Fruit fly (Drosophila melanogaster) whole organism, embryonic: Measurements from ENCODE around the gene dysc.

Source experiments
- CG11085 ChIP-seq: fragments of 200-800 bp; sonication (Bioruptor generic); IDR thresholded peaks from 2 replicates; pipeline ENCODE4 v1.3.6; 2022; ENCODE audit warnings: missing biosample characterization, missing genetic modification characterization
- CG11456 ChIP-seq: fragments of 200-800 bp; sonication (Bioruptor generic); IDR thresholded peaks from 3 replicates; pipeline ENCODE4 v1.3.6; 2022; ENCODE audit warnings: missing biosample characterization, missing genetic modification characterization
- CG12236 ChIP-seq: fragments of 200-800 bp; sonication (Bioruptor generic); optimal IDR thresholded peaks from 2 replicates; lab custom pipeline; 2016; ENCODE audit warnings: missing biosample characterization, missing genetic modification characterization
- CG12299 ChIP-seq: fragments of 200-800 bp; sonication (Bioruptor generic); optimal IDR thresholded peaks from 2 replicates; lab custom pipeline; 2018; ENCODE audit warnings: missing biosample characterization, mild to moderate bottlenecking, missing genetic modification characterization
- CG12942 ChIP-seq: fragments of 200-800 bp; sonication (Bioruptor generic); optimal IDR thresholded peaks from 3 replicates; lab custom pipeline; 2016; ENCODE audit warnings: missing biosample characterization, missing genetic modification characterization
- CG13624 ChIP-seq: fragments of 200-800 bp; sonication (Bioruptor generic); optimal IDR thresholded peaks from 2 replicates; lab custom pipeline; 2016; ENCODE audit warnings: missing biosample characterization, missing genetic modification characterization
- CG14441 ChIP-seq: fragments of 200-800 bp; sonication (Bioruptor generic); IDR thresholded peaks from 2 replicates; pipeline ENCODE4 v1.3.6; 2022; ENCODE audit warnings: missing biosample characterization, missing genetic modification characterization
- CG17612 ChIP-seq: fragments of 200-800 bp; sonication (Bioruptor generic); IDR thresholded peaks from 2 replicates; pipeline ENCODE4 v1.3.6; 2022; ENCODE audit warnings: missing biosample characterization, missing genetic modification characterization
- CG17829 ChIP-seq: fragments of 200-800 bp; optimal IDR thresholded peaks from 2 replicates; lab custom pipeline; 2019; ENCODE audit warnings: missing biosample characterization, mild to moderate bottlenecking, missing genetic modification characterization, moderate library complexity
- CG1832 ChIP-seq: fragments of 200-800 bp; sonication (Bioruptor generic); optimal IDR thresholded peaks from 2 replicates; lab custom pipeline; 2017; ENCODE audit warnings: missing biosample characterization, mild to moderate bottlenecking, missing genetic modification characterization, inconsistent platforms
- CG33213 ChIP-seq: fragments of 200-800 bp; sonication (Bioruptor generic); optimal IDR thresholded peaks from 3 replicates; lab custom pipeline; 2016; ENCODE audit warnings: missing biosample characterization, missing genetic modification characterization
- CG4854 ChIP-seq: fragments of 200-800 bp; sonication (Bioruptor generic); optimal IDR thresholded peaks from 2 replicates; lab custom pipeline; 2016; ENCODE audit warnings: missing biosample characterization, missing genetic modification characterization, inconsistent platforms
- CG5180 ChIP-seq: fragments of 200-800 bp; sonication (Bioruptor generic); optimal IDR thresholded peaks from 3 replicates; lab custom pipeline; 2017; ENCODE audit warnings: missing biosample characterization, missing genetic modification characterization, mild to moderate bottlenecking, moderate library complexity, missing genetic modification reagents
- CG6254 ChIP-seq: fragments of 200-800 bp; sonication (Bioruptor generic); optimal IDR thresholded peaks from 3 replicates; lab custom pipeline; 2017; ENCODE audit warnings: mild to moderate bottlenecking, missing biosample characterization, missing genetic modification reagents, missing genetic modification characterization
- CG6654 ChIP-seq: fragments of 200-800 bp; sonication (Bioruptor generic); optimal IDR thresholded peaks from 2 replicates; lab custom pipeline; 2017; ENCODE audit warnings: missing biosample characterization, mild to moderate bottlenecking, missing genetic modification characterization
- CG8765 ChIP-seq: fragments of 200-800 bp; sonication (Bioruptor generic); IDR thresholded peaks from 2 replicates; pipeline ENCODE4 v1.3.6; 2022; ENCODE audit warnings: missing biosample characterization, missing genetic modification characterization
- CG9437 ChIP-seq: fragments of 200-800 bp; sonication (Bioruptor generic); optimal IDR thresholded peaks from 2 replicates; lab custom pipeline; 2018; ENCODE audit warnings: missing biosample characterization, mild to moderate bottlenecking, missing genetic modification characterization
- D19A ChIP-seq: fragments of 200-800 bp; optimal IDR thresholded peaks from 3 replicates; lab custom pipeline; 2019; ENCODE audit warnings: missing biosample characterization, mild to moderate bottlenecking, missing genetic modification characterization, moderate library complexity
- Dfd ChIP-seq, 2 experiments: fragments of >200 bp; optimal IDR thresholded peaks; 2 replicates each; lab custom pipeline; 2017; ENCODE audit warnings: missing biosample characterization in 2 of 2, missing genetic modification characterization in 2 of 2
- Dref ChIP-seq: fragments of 200-800 bp; sonication (Bioruptor generic); IDR thresholded peaks from 2 replicates; pipeline ENCODE4 v1.3.6; 2022; ENCODE audit warnings: missing biosample characterization, missing genetic modification characterization
- Eip74EF ChIP-seq, 2 experiments: fragments of 200-800 bp in 1 of 2; fragments of >200 bp in 1 of 2; sonication (Bioruptor generic) in 1 of 2; optimal IDR thresholded peaks; 2 replicates each; lab custom pipeline; 2017 to 2019; ENCODE audit warnings: missing biosample characterization in 2 of 2, missing genetic modification characterization in 2 of 2, mild to moderate bottlenecking in 1 of 2, moderate library complexity in 1 of 2
- Fer1 ChIP-seq: fragments of 200-800 bp; sonication (Bioruptor generic); optimal IDR thresholded peaks from 2 replicates; lab custom pipeline; 2017; ENCODE audit warnings: missing biosample characterization, mild to moderate bottlenecking, missing genetic modification characterization
- GATAe ChIP-seq: fragments of 200-800 bp; sonication (Bioruptor generic); conservative IDR thresholded peaks from 2 replicates; pipeline ENCODE4 v1.3.6; 2022; ENCODE audit warnings: missing biosample characterization, missing genetic modification characterization
- HmgD ChIP-seq: fragments of 200-800 bp; sonication (Bioruptor generic); optimal IDR thresholded peaks from 3 replicates; lab custom pipeline; 2016; ENCODE audit warnings: missing biosample characterization, missing genetic modification characterization
- Hr39 ChIP-seq: fragments of >200 bp; optimal IDR thresholded peaks from 2 replicates; lab custom pipeline; 2017
- Lhr ChIP-seq: fragments of 200-800 bp; sonication (Bioruptor generic); optimal IDR thresholded peaks from 3 replicates; lab custom pipeline; 2017; ENCODE audit warnings: mild to moderate bottlenecking, missing biosample characterization, missing genetic modification reagents, missing genetic modification characterization
- MBD-R2 ChIP-seq: fragments of 200-800 bp; sonication (Bioruptor generic); IDR thresholded peaks from 2 replicates; pipeline ENCODE4 v1.3.6; 2022; ENCODE audit warnings: missing biosample characterization, missing genetic modification characterization
- Med ChIP-seq: fragments of 200-800 bp; sonication (Bioruptor generic); peaks from one replicate; lab custom pipeline; 2016; ENCODE audit warnings: missing biosample characterization, missing genetic modification characterization, mild to moderate bottlenecking, inconsistent platforms, moderate library complexity
- Neu2 ChIP-seq: fragments of 200-800 bp; sonication (Bioruptor generic); optimal IDR thresholded peaks from 3 replicates; lab custom pipeline; 2016; ENCODE audit warnings: missing biosample characterization, missing genetic modification characterization, borderline replicate concordance
- Opbp ChIP-seq: fragments of 200-800 bp; sonication (Bioruptor generic); IDR thresholded peaks from 3 replicates; pipeline ENCODE4 v1.3.6; 2022; ENCODE audit warnings: missing biosample characterization, missing genetic modification characterization; ENCODE audit not compliant: partially characterized antibody
- Tbp ChIP-seq: fragments of >200 bp; optimal IDR thresholded peaks from 2 replicates; lab custom pipeline; 2018; ENCODE audit warnings: missing biosample characterization, missing genetic modification characterization
- br ChIP-seq: fragments of >200 bp; optimal IDR thresholded peaks from 2 replicates; lab custom pipeline; 2017
- ci ChIP-seq: fragments of 200-800 bp; sonication (Bioruptor generic); IDR thresholded peaks from 3 replicates; pipeline ENCODE4 v1.3.6; 2022; ENCODE audit warnings: missing biosample characterization, missing genetic modification characterization
- disco-r ChIP-seq: fragments of 200-800 bp; sonication (Bioruptor generic); optimal IDR thresholded peaks from 2 replicates; lab custom pipeline; 2016; ENCODE audit warnings: missing biosample characterization, missing genetic modification characterization
- fru ChIP-seq: fragments of >200 bp; optimal IDR thresholded peaks from 2 replicates; lab custom pipeline; 2017
- gro ChIP-seq: fragments of 200-800 bp; sonication (Bioruptor generic); optimal IDR thresholded peaks from 2 replicates; lab custom pipeline; 2016; ENCODE audit warnings: missing biosample characterization, missing genetic modification characterization
- gsb ChIP-seq: fragments of 200-800 bp; sonication (Bioruptor generic); IDR thresholded peaks from 2 replicates; pipeline ENCODE4 v1.3.6; 2022; ENCODE audit warnings: missing biosample characterization, missing genetic modification characterization
- nom ChIP-seq: fragments of 200-800 bp; sonication (Bioruptor generic); optimal IDR thresholded peaks from 2 replicates; lab custom pipeline; 2017; ENCODE audit warnings: missing biosample characterization, missing genetic modification characterization, mild to moderate bottlenecking, moderate library complexity, missing genetic modification reagents
- otp ChIP-seq: fragments of 200-800 bp; sonication (Bioruptor generic); IDR thresholded peaks from 3 replicates; pipeline ENCODE4, ENCODE4 v1.3.6; 2022; ENCODE audit warnings: missing biosample characterization, missing genetic modification characterization
- pzg ChIP-seq: fragments of 200-800 bp; sonication (Bioruptor generic); optimal IDR thresholded peaks from 3 replicates; lab custom pipeline; 2018; ENCODE audit warnings: missing biosample characterization, mild to moderate bottlenecking, missing genetic modification characterization, moderate library complexity
- repo ChIP-seq: fragments of 200-800 bp; sonication (Bioruptor generic); optimal IDR thresholded peaks from 2 replicates; lab custom pipeline; 2016; ENCODE audit warnings: missing biosample characterization, missing genetic modification characterization
- sima ChIP-seq: fragments of 200-800 bp; sonication (Bioruptor generic); optimal IDR thresholded peaks from 2 replicates; lab custom pipeline; 2016; ENCODE audit warnings: missing biosample characterization, missing genetic modification characterization
- sna ChIP-seq: fragments of 200-800 bp; sonication (Bioruptor generic); IDR thresholded peaks from 2 replicates; pipeline ENCODE4 v1.3.6; 2022; ENCODE audit warnings: missing biosample characterization, missing genetic modification characterization; ENCODE audit not compliant: partially characterized antibody
- stc ChIP-seq: fragments of 200-800 bp; sonication (Bioruptor generic); IDR thresholded peaks from 2 replicates; pipeline ENCODE4 v1.3.6; 2022; ENCODE audit warnings: missing biosample characterization, missing genetic modification characterization
- tx ChIP-seq: fragments of 200-800 bp; sonication (Bioruptor generic); optimal IDR thresholded peaks from 2 replicates; lab custom pipeline; 2016; ENCODE audit warnings: missing biosample characterization, missing genetic modification characterization
- usp ChIP-seq: fragments of >200 bp; optimal IDR thresholded peaks from 2 replicates; lab custom pipeline; 2017; ENCODE audit warnings: missing biosample characterization, missing genetic modification characterization
- zen ChIP-seq: fragments of 200-800 bp; sonication (Bioruptor generic); optimal IDR thresholded peaks from 3 replicates; lab custom pipeline; 2018; ENCODE audit warnings: missing biosample characterization, mild to moderate bottlenecking, missing genetic modification characterization, moderate library complexity
- zen2 ChIP-seq: fragments of 200-800 bp; sonication (Bioruptor generic); IDR thresholded peaks from 3 replicates; pipeline ENCODE4 v1.3.6; 2022; ENCODE audit warnings: missing biosample characterization, missing genetic modification characterization; ENCODE audit not compliant: partially characterized antibody
- zf30C ChIP-seq: fragments of 200-800 bp; sonication (Bioruptor generic); optimal IDR thresholded peaks from 3 replicates; lab custom pipeline; 2018; ENCODE audit warnings: missing biosample characterization, mild to moderate bottlenecking, missing genetic modification characterization

The dysc gene

dm6 chr3L:13934902-13935301 is 31.9 kb upstream of the dysc start (continued):
- TF ChIP-seq repo (GFP tag; lab: Kevin White, UChicago) (no peak), Eip74EF (GFP tag; optimal IDR thresholded peaks at IDR 0.05; lab: Kevin White, UChicago) (peak in 1 of 2 experiments; percentile 22), Med (GFP tag; lab: Kevin White, UChicago) (peak; percentile 43), Tbp (no peak), CG17612 (GFP tag; lab: Robert Waterston, UW) (no peak), CG5180 (GFP tag; lab: Kevin White, UChicago) (peak; percentile 79), sna (GFP tag; lab: Robert Waterston, UW) (0 out of 2 replicates have a peak, but pooled peaks have one; percentile 16)

- TF ChIP-seq Opbp (GFP tag; lab: Robert Waterston, UW) (peak; percentile 37; the same call in 1 of the 3 replicates), CG14441 (GFP tag; lab: Robert Waterston, UW) (no peak), Hr39 (lab: Kevin White, UChicago) (no peak), CG13624 (GFP tag; lab: Kevin White, UChicago) (peak; percentile 13), CG9437 (GFP tag; lab: Kevin White, UChicago) (peak; percentile 2), CG11456 (peak; percentile 54; the same call in 2 of the 3 replicates), Dfd (GFP tag; optimal IDR thresholded peaks at IDR 0.05; lab: Kevin White, UChicago) (no peak), ci (GFP tag; lab: Robert Waterston, UW) (no peak), nom (no peak), GATAe (GFP tag; lab: Robert Waterston, UW) (no peak), zen2 (GFP tag; lab: Robert Waterston, UW) (no peak), disco-r (GFP tag; lab: Kevin White, UChicago) (no peak), Lhr (no peak), CG1832 (GFP tag; lab: Kevin White, UChicago) (no peak), fru (lab: Kevin White, UChicago) (no peak), CG4854 (no peak), zen (tag; lab: Kevin White, UChicago) (no peak), CG8765 (GFP tag; lab: Robert Waterston, UW) (peak; percentile 12; the same call in 1 of the 2 replicates), zf30C (GFP tag; lab: Kevin White, UChicago) (no peak), HmgD (GFP tag; lab: Kevin White, UChicago) (no peak), Neu2 (no peak), CG11085 (GFP tag; lab: Robert Waterston, UW) (no peak), CG12299 (tag; lab: Kevin White, UChicago) (no peak), MBD-R2 (GFP tag; lab: Robert Waterston, UW) (peak; percentile 68), tx (no peak), usp (GFP tag; lab: Kevin White, UChicago) (no peak), br (lab: Kevin White, UChicago) (no peak), pzg (GFP tag; lab: Kevin White, UChicago) (peak; percentile 39), sima (GFP tag; lab: Kevin White, UChicago) (no peak), D19A (tag; lab: Kevin White, UChicago) (no peak), otp (GFP tag; lab: Robert Waterston, UW) (no peak), stc (GFP tag; lab: Robert Waterston, UW) (no peak), gro (GFP tag; lab: Kevin White, UChicago) (no peak), Fer1 (GFP tag; lab: Kevin White, UChicago) (no peak), CG17829 (peak; percentile 21), CG33213 (GFP tag; lab: Kevin White, UChicago) (peak; percentile 18), CG12236 (GFP tag; lab: Kevin White, UChicago) (no peak), CG6254 (GFP tag; lab: Kevin White, UChicago) (no peak), Dref (GFP tag; lab: Robert Waterston, UW) (peak; percentile 35; the same call in 1 of the 2 replicates), CG12942 (GFP tag; lab: Kevin White, UChicago) (peak; percentile 28), gsb (GFP tag; lab: Robert Waterston, UW) (no peak), CG6654 (GFP tag; lab: Kevin White, UChicago) (no peak)
These were observed 25.9 kb upstream of the dysc start, which contains the start of the genes CG8833 and DCTN1-p150 for dm6 chr3L:13928769-13929594. Gene CG8833 (minus strand): TSS chr3L:13929000. Gene DCTN1-p150 (plus strand): TSS chr3L:13929387.
